Worm (Caenorhabditis elegans) whole organism, L2 larva: ENCODE data around the gene Y113G7A.14.

Source experiments
- R02D3.7 ChIP-seq: fragments of 150-350 bp; optimal IDR thresholded peaks from 2 replicates; lab custom pipeline; 2014; ENCODE audit warnings: missing biosample characterization, missing genetic modification characterization
- aly-2 ChIP-seq: fragments of 150-350 bp; optimal IDR thresholded peaks from 2 replicates; lab custom pipeline; 2014; ENCODE audit warnings: missing biosample characterization, missing genetic modification characterization
- ama-1 ChIP-seq: fragments of 150-350 bp; optimal IDR thresholded peaks from 2 replicates; lab custom pipeline; 2018; ENCODE audit warnings: inconsistent platforms
- ceh-82 ChIP-seq: fragments of 150-350 bp; optimal IDR thresholded peaks from 2 replicates; lab custom pipeline; 2014; ENCODE audit warnings: missing biosample characterization, missing genetic modification characterization
- egl-27 ChIP-seq: sonication (generic microtip); optimal IDR thresholded peaks from 3 replicates; lab custom pipeline; 2017; ENCODE audit warnings: missing biosample characterization, missing genetic modification reagents, missing genetic modification characterization
- elt-1 ChIP-seq: fragments of 150-350 bp; optimal IDR thresholded peaks from 2 replicates; lab custom pipeline; 2014; ENCODE audit warnings: missing biosample characterization, missing genetic modification characterization
- elt-3 ChIP-seq: sonication (generic microtip); optimal IDR thresholded peaks from 2 replicates; lab custom pipeline; 2017; ENCODE audit warnings: missing biosample characterization, missing genetic modification characterization
- lin-39 ChIP-seq: fragments of 150-350 bp; optimal IDR thresholded peaks from 2 replicates; lab custom pipeline; 2014; ENCODE audit warnings: missing biosample characterization, missing genetic modification reagents, missing genetic modification characterization
- mdl-1 ChIP-seq, 2 experiments: fragments of 150-350 bp in 1 of 2; sonication (generic microtip) in 1 of 2; optimal IDR thresholded peaks; 2 replicates each; lab custom pipeline; 2017; ENCODE audit warnings: missing biosample characterization in 2 of 2, missing genetic modification characterization in 2 of 2
- nhr-11 ChIP-seq: fragments of 150-350 bp; optimal IDR thresholded peaks from 2 replicates; lab custom pipeline; 2014; ENCODE audit warnings: missing biosample characterization, missing genetic modification characterization
- nhr-77 ChIP-seq: fragments of 150-350 bp; optimal IDR thresholded peaks from 2 replicates; lab custom pipeline; 2014; ENCODE audit warnings: missing biosample characterization, missing genetic modification characterization
- sem-4 ChIP-seq: fragments of 150-350 bp; optimal IDR thresholded peaks from 2 replicates; lab custom pipeline; 2014; ENCODE audit warnings: missing biosample characterization, missing genetic modification reagents, missing genetic modification characterization
- snpc-4 ChIP-seq: fragments of 150-350 bp; optimal IDR thresholded peaks from 2 replicates; lab custom pipeline; 2014; ENCODE audit warnings: missing biosample characterization, missing genetic modification characterization

- no peak for TF ChIP-seq sem-4 (tag; lab: Kevin White, UChicago)
- TF ChIP-seq snpc-4 (tag; lab: Kevin White, UChicago) = no peak
- TF ChIP-seq ama-1 = no peak
- TF ChIP-seq elt-1 (tag; lab: Kevin White, UChicago) = no peak
- TF ChIP-seq R02D3.7 (tag; lab: Kevin White, UChicago) = no peak
- TF ChIP-seq elt-3 (tag; lab: Kevin White, UChicago) = no peak
- TF ChIP-seq egl-27 (tag; lab: Kevin White, UChicago) = no peak
- no peak for TF ChIP-seq mdl-1 (tag; optimal IDR thresholded peaks at IDR 0.05; lab: Kevin White, UChicago)
- TF ChIP-seq nhr-11 (tag; lab: Kevin White, UChicago) = no peak
- TF ChIP-seq ceh-82 (tag; lab: Kevin White, UChicago) = no peak
- no peak for TF ChIP-seq lin-39 (tag; lab: Kevin White, UChicago)
- no peak for TF ChIP-seq nhr-77 (tag; lab: Kevin White, UChicago)
- TF ChIP-seq aly-2 (tag; lab: Kevin White, UChicago) = no peak
Measured at ce11 chrV:20123616-20124015, 14.6 kb downstream of the Y113G7A.14 start.
